Worm (Caenorhabditis elegans): ENCODE results near the gene srg-34.

ce11 chrV:18533606-18534005, 31.1 kb downstream of the srg-34 start, which contains the start of gene ints-5:
- TF ChIP-seq nhr-76 (tag; optimal IDR thresholded peaks at IDR 0.05): no peak
- TF ChIP-seq tbx-8 (GFP tag; optimal IDR thresholded peaks at IDR 0.05): no peak
- no peak for TF ChIP-seq ces-1 (GFP tag; optimal IDR thresholded peaks at IDR 0.05)
- no peak for TF ChIP-seq lsy-2 (tag; optimal IDR thresholded peaks at IDR 0.05)
- TF ChIP-seq nhr-12 (tag; optimal IDR thresholded peaks at IDR 0.05): no peak
- no peak for TF ChIP-seq unc-39 (tag; optimal IDR thresholded peaks at IDR 0.05)
- TF ChIP-seq nhr-28 (tag; optimal IDR thresholded peaks at IDR 0.05): no peak
- TF ChIP-seq snpc-4 (tag; optimal IDR thresholded peaks at IDR 0.05): no peak

Measured in whole organism, mixed stage, embryonic.